Worm (Caenorhabditis elegans): Measurements from ENCODE around the gene cux-7.
A peak's percentile ranks its signal among the peaks of the same experiment; 100 is the strongest.

Gene cux-7

ce11 chrIII:7570083-7570695 is 49.5 kb upstream of the cux-7 start, which contains the start of gene R13A5.7 (continued):
- peak; percentile 73 for TF ChIP-seq nhr-77 (tag; optimal IDR thresholded peaks at IDR 0.05)
- peak; percentile 59 for TF ChIP-seq nhr-90 (tag; optimal IDR thresholded peaks at IDR 0.05; ENCODE audit: poor library complexity)
- peak; percentile 12 for TF ChIP-seq zip-4 (GFP tag; optimal IDR thresholded peaks at IDR 0.05)

DNA sequence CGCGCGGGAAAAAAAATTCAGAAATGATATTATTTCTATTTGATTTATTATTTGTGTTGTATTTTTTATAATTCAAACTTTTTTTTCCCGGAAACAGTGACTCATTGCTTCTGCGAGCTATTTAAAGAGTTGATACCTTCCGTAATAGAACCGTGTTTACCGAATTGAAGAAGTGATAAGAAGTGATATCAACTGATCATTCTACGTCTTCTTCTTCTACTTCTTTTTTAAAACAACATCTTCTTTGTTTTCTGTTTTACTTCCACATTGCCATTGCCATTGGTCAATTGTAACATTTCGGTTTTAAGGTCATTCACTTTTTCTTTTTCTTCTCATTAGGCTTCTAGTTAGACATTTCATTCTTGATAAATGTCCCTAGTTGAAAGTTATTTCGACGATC is 45.5 kb upstream of the cux-7 start, which contains the start of gene ttr-32:
Gene ttr-32, plus strand, starts transcription at position 314 of the 400 bp plus-strand sequence.
- peak in 2 of 6 experiments; percentile 28 to 60 for TF ChIP-seq elt-3 (tag; optimal IDR thresholded peaks at IDR 0.05)
- no peak for TF ChIP-seq swsn-7 (tag; optimal IDR thresholded peaks at IDR 0.05)
- TF ChIP-seq fkh-4 (tag; optimal IDR thresholded peaks at IDR 0.05; ENCODE audit: borderline replicate concordance): no peak
- TF ChIP-seq efl-3 (GFP tag; optimal IDR thresholded peaks at IDR 0.05): no peak
- TF ChIP-seq tlp-1 (tag; optimal IDR thresholded peaks at IDR 0.05): no peak
- peak; percentile 28 for TF ChIP-seq lin-14 (GFP tag; optimal IDR thresholded peaks at IDR 0.05)
- TF ChIP-seq hlh-17 (GFP tag; optimal IDR thresholded peaks at IDR 0.05; ENCODE audit: borderline replicate concordance): no peak
- TF ChIP-seq nhr-85 (tag): peak; percentile 60
- TF ChIP-seq pag-3 (tag; optimal IDR thresholded peaks at IDR 0.05; ENCODE audit: borderline replicate concordance, insufficient read depth): peak; percentile 6
- no peak for TF ChIP-seq fkh-8 (tag; optimal IDR thresholded peaks at IDR 0.05)

- TF ChIP-seq snpc-4 (tag; optimal IDR thresholded peaks at IDR 0.05) (no peak), grh-1 (GFP tag; IDR thresholded peaks at IDR 0.05) (no peak), unc-130 (tag; optimal IDR thresholded peaks at IDR 0.05) (no peak), sup-37 (GFP tag; optimal IDR thresholded peaks at IDR 0.05) (no peak), dsc-1 (tag; optimal IDR thresholded peaks at IDR 0.05) (no peak), ztf-11 (tag; optimal IDR thresholded peaks at IDR 0.05) (no peak), jun-1 (tag; optimal IDR thresholded peaks at IDR 0.05) (no peak), aly-2 (tag; optimal IDR thresholded peaks at IDR 0.05) (no peak), C16A3.4 (tag; optimal IDR thresholded peaks at IDR 0.05) (no peak), nhr-28 (tag; optimal IDR thresholded peaks at IDR 0.05) (no peak), lin-13 (GFP tag; optimal IDR thresholded peaks at IDR 0.05) (no peak)
These were observed 44.6 kb upstream of the cux-7 start, which contains the start of gene ttr-8 for ce11 chrIII:7565247-7565646. ttr-8 (minus strand) TSS chrIII:7565347.

DNA sequence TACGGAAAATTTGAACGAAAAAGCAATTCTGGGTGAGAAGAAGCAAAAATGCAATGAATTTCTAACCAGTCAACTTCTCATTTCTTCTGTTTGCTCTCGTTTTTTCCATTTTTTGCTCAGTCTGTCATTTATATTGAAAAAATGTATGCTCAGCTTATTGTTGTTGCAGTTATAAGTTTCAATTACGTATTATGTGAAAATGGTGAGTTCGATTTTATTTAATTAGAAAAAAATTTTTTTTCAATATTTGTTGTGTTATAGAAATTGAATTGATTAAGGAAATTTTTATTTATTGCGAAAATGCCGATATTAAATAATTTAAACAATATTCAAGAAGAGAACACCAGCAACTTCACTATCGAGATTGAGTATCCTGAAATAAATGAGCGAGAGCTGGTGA is 41.2 kb upstream of the cux-7 start, which contains the start of gene lgc-12:
Gene lgc-12, plus strand, starts transcription at position 301 of the 400 bp plus-strand sequence.
- TF ChIP-seq nhr-237 (tag; optimal IDR thresholded peaks at IDR 0.05) (no peak), snpc-4 (tag; optimal IDR thresholded peaks at IDR 0.05) (no peak), dsc-1 (tag; optimal IDR thresholded peaks at IDR 0.05) (no peak), F16B12.6 (tag; optimal IDR thresholded peaks at IDR 0.05) (no peak), zip-4 (GFP tag; optimal IDR thresholded peaks at IDR 0.05) (no peak), ets-5 (GFP tag; IDR thresholded peaks at IDR 0.05) (no peak), Y116A8C.19 (tag; optimal IDR thresholded peaks at IDR 0.05; ENCODE audit: borderline replicate concordance) (no peak), lir-3 (tag; optimal IDR thresholded peaks at IDR 0.05; ENCODE audit: poor library complexity) (no peak), mdl-1 (tag; optimal IDR thresholded peaks at IDR 0.05) (no peak), sptf-1 (tag; optimal IDR thresholded peaks at IDR 0.05) (no peak), unc-30 (tag; optimal IDR thresholded peaks at IDR 0.05) (no peak), ztf-4 (tag; optimal IDR thresholded peaks at IDR 0.05) (no peak), ama-1 (optimal IDR thresholded peaks at IDR 0.05) (no peak)

- TF ChIP-seq nhr-12 (tag; optimal IDR thresholded peaks at IDR 0.05) (no peak), pax-3 (tag; optimal IDR thresholded peaks at IDR 0.05) (no peak), ets-5 (GFP tag; IDR thresholded peaks at IDR 0.05) (no peak), sox-4 (tag; optimal IDR thresholded peaks at IDR 0.05) (no peak), sup-37 (GFP tag; optimal IDR thresholded peaks at IDR 0.05) (no peak), jun-1 (tag; optimal IDR thresholded peaks at IDR 0.05) (no peak), alr-1 (tag; optimal IDR thresholded peaks at IDR 0.05; ENCODE audit: borderline replicate concordance) (no peak), efl-1 (optimal IDR thresholded peaks at IDR 0.05) (peak; percentile 8 to 15), efl-1 (GFP tag; optimal IDR thresholded peaks at IDR 0.05 in 1 of 2) (no peak), nhr-71 (tag; optimal IDR thresholded peaks at IDR 0.05) (peak; percentile 72), ceh-82 (tag; optimal IDR thresholded peaks at IDR 0.05) (no peak), nhr-237 (tag; optimal IDR thresholded peaks at IDR 0.05) (no peak), Y116A8C.19 (tag; optimal IDR thresholded peaks at IDR 0.05; ENCODE audit: borderline replicate concordance) (no peak), fkh-8 (tag; optimal IDR thresholded peaks at IDR 0.05) (no peak), C04F5.9 (tag; optimal IDR thresholded peaks at IDR 0.05) (no peak), unc-130 (tag; optimal IDR thresholded peaks at IDR 0.05) (no peak), nhr-20 (tag; optimal IDR thresholded peaks at IDR 0.05) (no peak), nhr-28 (tag; optimal IDR thresholded peaks at IDR 0.05) (no peak), nhr-85 (tag) (no peak), lin-14 (GFP tag; optimal IDR thresholded peaks at IDR 0.05) (peak; percentile 87)
These were observed 39.2 kb upstream of the cux-7 start for ce11 chrIII:7559869-7560268.
